Worm (Caenorhabditis elegans) whole organism, early embryonic: ENCODE results near the gene vms-1.

Experiments
- F13C5.2 ChIP-seq: sonication (generic microtip); optimal IDR thresholded peaks from 2 replicates; lab custom pipeline; 2017; ENCODE audit warnings: mild to moderate bottlenecking, missing genetic modification characterization, inconsistent platforms, missing compliant biosample characterization
- ama-1 ChIP-seq: fragments of 150-350 bp; optimal IDR thresholded peaks from 2 replicates; lab custom pipeline; 2014
- ceh-36 ChIP-seq: sonication (generic microtip); optimal IDR thresholded peaks from 2 replicates; lab custom pipeline; 2016; ENCODE audit warnings: missing genetic modification characterization, inconsistent platforms, missing compliant biosample characterization
- flt-1 ChIP-seq: fragments of 200-800 bp; sonication (Bioruptor generic); IDR thresholded peaks from 2 replicates; pipeline ENCODE4 v1.3.6; 2022; ENCODE audit warnings: missing genetic modification characterization, missing compliant biosample characterization
- pes-1 ChIP-seq: fragments of 200-800 bp; sonication (Bioruptor generic); IDR thresholded peaks from 2 replicates; pipeline ENCODE4 v1.3.6; 2022; ENCODE audit warnings: missing genetic modification reagents, missing genetic modification characterization, missing compliant biosample characterization
- scrt-1 ChIP-seq: fragments of 200-800 bp; sonication (Bioruptor generic); IDR thresholded peaks from 2 replicates; pipeline ENCODE4 v1.3.6; 2022; ENCODE audit warnings: missing genetic modification characterization, missing compliant biosample characterization
- sea-1 ChIP-seq: fragments of 200-800 bp; sonication (Bioruptor generic); conservative IDR thresholded peaks from 2 replicates; pipeline ENCODE4 v1.3.6; 2022; ENCODE audit warnings: missing genetic modification characterization, missing compliant biosample characterization
- tra-4 ChIP-seq: sonication (generic microtip); optimal IDR thresholded peaks from 2 replicates; lab custom pipeline; 2017; ENCODE audit warnings: missing genetic modification characterization, missing compliant biosample characterization

DNA sequence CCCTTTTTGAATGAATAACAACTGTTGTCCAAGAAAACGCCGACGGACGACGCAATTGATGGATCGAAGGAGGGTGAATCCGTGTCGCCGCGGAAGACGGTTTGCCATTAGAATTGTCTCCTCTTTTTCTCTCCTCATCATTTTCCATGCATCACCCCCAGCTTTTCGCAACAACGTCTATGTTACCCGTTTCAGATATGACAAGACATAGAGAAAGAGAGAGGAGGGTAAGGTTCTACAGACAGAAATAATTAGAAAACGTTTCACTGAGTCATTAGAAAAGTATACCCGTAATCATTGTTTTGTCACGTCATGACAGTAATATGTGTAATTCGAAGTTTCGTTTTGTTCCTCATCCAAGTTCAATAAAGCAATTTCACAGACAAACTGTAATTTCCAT, 17.4 kb downstream of the vms-1 start:
- no peak for TF ChIP-seq tra-4 (tag; lab: Kevin White, UChicago)
- TF ChIP-seq ceh-36 (tag; lab: Kevin White, UChicago) = no peak
- TF ChIP-seq flt-1 = no peak
- TF ChIP-seq ama-1 (lab: Kevin White, UChicago) = no peak
- no peak for TF ChIP-seq scrt-1 (GFP tag; lab: Robert Waterston, UW)
- TF ChIP-seq pes-1 (GFP tag; lab: Robert Waterston, UW) = no peak
- TF ChIP-seq sea-1 = no peak
- no peak for TF ChIP-seq F13C5.2
